Worm (Caenorhabditis elegans) whole organism, late embryonic: ENCODE results near the gene ida-1.

ENCODE experiments used
- ceh-22 ChIP-seq: sonication (generic microtip); optimal IDR thresholded peaks from 2 replicates; lab custom pipeline; 2017; ENCODE audit warnings: missing biosample characterization, missing genetic modification characterization
- ceh-6 ChIP-seq: fragments of 200-800 bp; sonication (Bioruptor generic); optimal IDR thresholded peaks from 2 replicates; lab custom pipeline; 2018; ENCODE audit warnings: mild to moderate bottlenecking, missing genetic modification characterization, missing compliant biosample characterization
- nfya-1 ChIP-seq: sonication (generic microtip); optimal IDR thresholded peaks from 2 replicates; lab custom pipeline; 2017; ENCODE audit warnings: missing genetic modification characterization, mild to moderate bottlenecking, missing compliant biosample characterization, antibody characterized with exemption, moderate library complexity
- odd-2 ChIP-seq: sonication (generic microtip); optimal IDR thresholded peaks from 2 replicates; lab custom pipeline; 2017; ENCODE audit warnings: antibody characterized with exemption, mild to moderate bottlenecking, missing genetic modification characterization, missing compliant biosample characterization
- pax-1 ChIP-seq: fragments of 150-350 bp; optimal IDR thresholded peaks from 2 replicates; lab custom pipeline; 2014; ENCODE audit warnings: missing biosample characterization, missing genetic modification characterization
- pha-4 ChIP-seq: fragments of 150-350 bp; optimal IDR thresholded peaks from 2 replicates; lab custom pipeline; 2018; ENCODE audit warnings: missing biosample characterization, missing genetic modification reagents, missing genetic modification characterization
- pqm-1 ChIP-seq: sonication (generic microtip); optimal IDR thresholded peaks from 2 replicates; lab custom pipeline; 2016; ENCODE audit warnings: missing genetic modification characterization, missing compliant biosample characterization
- pros-1 ChIP-seq: fragments of 150-350 bp; optimal IDR thresholded peaks from 2 replicates; lab custom pipeline; 2014; ENCODE audit warnings: missing biosample characterization, missing genetic modification reagents, missing genetic modification characterization
- unc-55 ChIP-seq: sonication (generic microtip); optimal IDR thresholded peaks from 2 replicates; lab custom pipeline; 2017; ENCODE audit warnings: missing biosample characterization, missing genetic modification reagents, missing genetic modification characterization
- zip-5 ChIP-seq: sonication (generic microtip); optimal IDR thresholded peaks from 2 replicates; lab custom pipeline; 2016; ENCODE audit warnings: missing genetic modification characterization, missing compliant biosample characterization

DNA sequence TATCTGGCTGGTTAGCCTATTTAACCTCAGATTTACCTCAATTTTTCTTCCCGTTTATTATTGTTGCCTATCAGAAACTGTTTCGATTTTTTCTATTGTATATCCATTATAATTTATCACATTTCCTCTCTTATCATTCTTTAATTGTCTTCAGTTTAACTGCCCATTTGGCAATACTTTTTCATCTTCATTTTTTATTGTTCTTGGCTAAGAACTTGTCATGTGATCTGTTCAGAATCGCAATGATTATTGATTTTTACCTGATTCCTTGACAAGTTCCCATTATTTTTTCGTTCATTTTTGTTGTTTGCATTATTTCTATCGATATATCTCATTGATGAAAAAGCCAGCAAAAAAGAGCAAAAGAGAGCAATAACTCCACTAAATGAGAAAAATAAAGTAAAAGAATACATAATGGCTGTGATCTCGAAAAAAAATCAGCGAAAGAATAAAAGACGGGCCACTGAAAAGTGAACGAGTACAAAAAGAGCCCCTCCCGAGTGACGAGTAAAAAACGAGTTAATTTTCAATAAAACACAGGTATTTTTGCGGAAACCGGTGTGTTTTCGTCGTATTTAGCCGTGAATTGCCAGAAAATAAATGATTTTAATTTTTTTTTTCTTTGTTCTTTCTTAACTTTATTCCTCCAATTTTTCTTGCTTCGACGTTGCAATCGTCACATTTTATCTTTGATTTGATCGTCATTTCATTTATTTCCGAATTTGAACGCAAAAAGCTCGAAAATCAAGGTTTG, 40.9 kb upstream of the ida-1 start, which contains the start of gene arf-1:
- TF ChIP-seq ceh-22 (no peak), nfya-1 (tag; lab: Kevin White, UChicago) (no peak), zip-5 (tag; lab: Kevin White, UChicago) (no peak), pros-1 (tag; lab: Kevin White, UChicago) (no peak), pax-1 (tag; lab: Kevin White, UChicago) (no peak), pqm-1 (no peak), odd-2 (tag; lab: Kevin White, UChicago) (no peak), unc-55 (GFP tag; lab: Kevin White, UChicago) (no peak), ceh-6 (no peak), pha-4 (tag; lab: Kevin White, UChicago) (no peak)
